Worm (Caenorhabditis elegans) whole organism, L4 larva: Measurements from ENCODE around the gene str-217.

Source experiments
- F10B5.3 ChIP-seq: sonication (generic microtip); optimal IDR thresholded peaks from 2 replicates; lab custom pipeline; 2016; ENCODE audit warnings: mild to moderate bottlenecking, missing genetic modification characterization, missing compliant biosample characterization
- F37D6.2 ChIP-seq: sonication (generic microtip); optimal IDR thresholded peaks from 2 replicates; lab custom pipeline; 2016; ENCODE audit warnings: mild to moderate bottlenecking, missing genetic modification characterization, missing compliant biosample characterization
- F49E8.2 ChIP-seq: sonication (generic microtip); optimal IDR thresholded peaks from 2 replicates; lab custom pipeline; 2016; ENCODE audit warnings: missing compliant biosample characterization, mild to moderate bottlenecking, missing genetic modification characterization, borderline replicate concordance
- R02D3.7 ChIP-seq: fragments of 150-350 bp; sonication (generic microtip); optimal IDR thresholded peaks from 3 replicates; lab custom pipeline; 2014; ENCODE audit warnings: missing biosample characterization, missing genetic modification characterization
- T20F7.1 ChIP-seq: fragments of 200-800 bp; sonication (Bioruptor generic); optimal IDR thresholded peaks from 2 replicates; lab custom pipeline; 2018; ENCODE audit warnings: mild to moderate bottlenecking, missing genetic modification characterization, missing compliant biosample characterization
- Y48G9A.11 ChIP-seq: fragments of 200-800 bp; sonication (Bioruptor generic); IDR thresholded peaks from 2 replicates; pipeline ENCODE4 v1.3.6; 2022; ENCODE audit warnings: missing genetic modification reagents, missing genetic modification characterization, missing compliant biosample characterization
- Y75B8A.6 ChIP-seq: fragments of 200-800 bp; sonication (Bioruptor generic); IDR thresholded peaks from 2 replicates; pipeline ENCODE4 v1.3.6; 2022; ENCODE audit warnings: missing genetic modification reagents, missing genetic modification characterization, missing compliant biosample characterization
- aha-1 ChIP-seq: fragments of 150-350 bp; peaks from one replicate; lab custom pipeline; 2014; ENCODE audit warnings: missing biosample characterization, missing genetic modification characterization
- ama-1 ChIP-seq: fragments of 150-350 bp; optimal IDR thresholded peaks from 2 replicates; lab custom pipeline; 2014; ENCODE audit warnings: inconsistent platforms, mixed read lengths
- attf-4 ChIP-seq: sonication (generic microtip); optimal IDR thresholded peaks from 3 replicates; lab custom pipeline; 2017; ENCODE audit warnings: missing biosample characterization, missing genetic modification characterization
- ceh-28 ChIP-seq: fragments of 150-350 bp; optimal IDR thresholded peaks from 2 replicates; lab custom pipeline; 2014; ENCODE audit warnings: missing biosample characterization, missing genetic modification reagents, missing genetic modification characterization
- ceh-44 ChIP-seq: fragments of 200-800 bp; sonication (Bioruptor generic); IDR thresholded peaks from 2 replicates; pipeline ENCODE4 v1.3.6; 2022; ENCODE audit warnings: missing genetic modification reagents, missing genetic modification characterization, missing compliant biosample characterization
- ceh-82 ChIP-seq: sonication (generic microtip); optimal IDR thresholded peaks from 2 replicates; lab custom pipeline; 2017; ENCODE audit warnings: missing biosample characterization, missing genetic modification characterization
- daf-12 ChIP-seq: fragments of 150-350 bp; optimal IDR thresholded peaks from 2 replicates; lab custom pipeline; 2014; ENCODE audit warnings: missing biosample characterization, missing genetic modification reagents, missing genetic modification characterization
- dmd-9 ChIP-seq: fragments of 200-800 bp; sonication (Bioruptor generic); IDR thresholded peaks from 2 replicates; pipeline ENCODE4 v1.3.6; 2022; ENCODE audit warnings: missing genetic modification reagents, missing genetic modification characterization, missing compliant biosample characterization
- dpl-1 ChIP-seq: fragments of 150-350 bp; optimal IDR thresholded peaks from 2 replicates; lab custom pipeline; 2014; ENCODE audit warnings: missing biosample characterization, missing genetic modification reagents, missing genetic modification characterization
- dve-1 ChIP-seq: sonication (generic microtip); optimal IDR thresholded peaks from 2 replicates; lab custom pipeline; 2017; ENCODE audit warnings: antibody characterized with exemption, mild to moderate bottlenecking, missing genetic modification characterization, missing compliant biosample characterization; ENCODE audit not compliant: insufficient read depth
- fkh-10 ChIP-seq: fragments of 150-350 bp; optimal IDR thresholded peaks from 2 replicates; lab custom pipeline; 2014; ENCODE audit warnings: missing biosample characterization, missing genetic modification reagents, missing genetic modification characterization
- hif-1 ChIP-seq, 2 experiments: sonication (generic microtip); optimal IDR thresholded peaks; 2 replicates each; lab custom pipeline; 2016 to 2017; ENCODE audit warnings: missing compliant biosample characterization in 2 of 2, missing genetic modification characterization in 2 of 2, missing genetic modification reagents in 2 of 2, missing genotype in 2 of 2, mild to moderate bottlenecking in 1 of 2
- hlh-30 ChIP-seq: sonication (generic microtip); optimal IDR thresholded peaks from 2 replicates; lab custom pipeline; 2017; ENCODE audit warnings: antibody characterized with exemption, mild to moderate bottlenecking, missing genetic modification characterization, missing compliant biosample characterization; ENCODE audit not compliant: insufficient read depth
- jun-1 ChIP-seq: fragments of 150-350 bp; optimal IDR thresholded peaks from 2 replicates; lab custom pipeline; 2014; ENCODE audit warnings: missing biosample characterization, missing genetic modification reagents, missing genetic modification characterization
- lim-7 ChIP-seq: fragments of 200-800 bp; sonication (Bioruptor generic); IDR thresholded peaks from 2 replicates; pipeline ENCODE4 v1.3.6; 2022; ENCODE audit warnings: missing genetic modification characterization, missing compliant biosample characterization
- lin-15B ChIP-seq: fragments of 150-350 bp; sonication (generic microtip); optimal IDR thresholded peaks from 3 replicates; lab custom pipeline; 2014; ENCODE audit warnings: missing biosample characterization, missing genetic modification characterization
- lsy-2 ChIP-seq, 2 experiments: fragments of 150-350 bp in 1 of 2; sonication (generic microtip) in 1 of 2; optimal IDR thresholded peaks; 2 replicates each; lab custom pipeline; 2014 to 2017; ENCODE audit warnings: missing biosample characterization in 2 of 2, missing genetic modification characterization in 2 of 2
- madf-5 ChIP-seq, 2 experiments: fragments of 200-800 bp; sonication (Bioruptor generic); IDR thresholded peaks; 2 replicates each; pipeline ENCODE4 v1.3.6; 2022; ENCODE audit warnings: missing compliant biosample characterization in 2 of 2, missing genetic modification characterization in 2 of 2
- madf-9 ChIP-seq: fragments of 200-800 bp; sonication (Bioruptor generic); conservative IDR thresholded peaks from 2 replicates; pipeline ENCODE4 v1.3.6; 2022; ENCODE audit warnings: missing genetic modification reagents, missing genetic modification characterization, missing compliant biosample characterization
- mdl-1 ChIP-seq, 2 experiments: fragments of 150-350 bp in 1 of 2; sonication (generic microtip) in 1 of 2; optimal IDR thresholded peaks; 2 replicates each; lab custom pipeline; 2014 to 2017; ENCODE audit warnings: missing biosample characterization in 2 of 2, missing genetic modification characterization in 2 of 2
- mep-1 ChIP-seq: fragments of 150-350 bp; sonication (generic microtip); optimal IDR thresholded peaks from 3 replicates; lab custom pipeline; 2014; ENCODE audit warnings: missing biosample characterization, missing genetic modification characterization
- mxl-3 ChIP-seq: fragments of 200-800 bp; sonication (Bioruptor generic); optimal IDR thresholded peaks from 2 replicates; lab custom pipeline; 2018; ENCODE audit warnings: mild to moderate bottlenecking, missing genetic modification characterization, missing compliant biosample characterization
- nhr-102 ChIP-seq: sonication (generic microtip); optimal IDR thresholded peaks from 2 replicates; lab custom pipeline; 2016; ENCODE audit warnings: mild to moderate bottlenecking, missing genetic modification characterization, moderate library complexity, missing compliant biosample characterization
- nhr-11 ChIP-seq: fragments of 150-350 bp; optimal IDR thresholded peaks from 2 replicates; lab custom pipeline; 2014; ENCODE audit warnings: missing biosample characterization, missing genetic modification characterization
- nhr-111 ChIP-seq: fragments of 200-800 bp; sonication (Bioruptor generic); optimal IDR thresholded peaks from 2 replicates; lab custom pipeline; 2018; ENCODE audit warnings: mild to moderate bottlenecking, missing genetic modification characterization, missing compliant biosample characterization
- nhr-237 ChIP-seq: sonication (generic microtip); optimal IDR thresholded peaks from 2 replicates; lab custom pipeline; 2017; ENCODE audit warnings: missing biosample characterization, missing genetic modification characterization
- nhr-25 ChIP-seq: sonication (generic microtip); optimal IDR thresholded peaks from 2 replicates; lab custom pipeline; 2017; ENCODE audit warnings: missing genetic modification characterization, mild to moderate bottlenecking, missing compliant biosample characterization, antibody characterized with exemption, moderate library complexity, borderline replicate concordance; ENCODE audit not compliant: insufficient read depth
- nhr-28 ChIP-seq: fragments of 150-350 bp; optimal IDR thresholded peaks from 2 replicates; lab custom pipeline; 2014; ENCODE audit warnings: missing biosample characterization, missing genetic modification characterization
- nhr-42 ChIP-seq: fragments of 200-800 bp; sonication (Bioruptor generic); IDR thresholded peaks from 2 replicates; pipeline ENCODE4 v1.3.6; 2022; ENCODE audit warnings: missing genetic modification characterization, missing compliant biosample characterization
- nhr-48 ChIP-seq: sonication (generic microtip); optimal IDR thresholded peaks from 2 replicates; lab custom pipeline; 2016; ENCODE audit warnings: mild to moderate bottlenecking, missing genetic modification characterization, missing compliant biosample characterization
- nhr-77 ChIP-seq: fragments of 150-350 bp; optimal IDR thresholded peaks from 2 replicates; lab custom pipeline; 2014; ENCODE audit warnings: missing biosample characterization, missing genetic modification characterization
- pqm-1 ChIP-seq: sonication (generic microtip); optimal IDR thresholded peaks from 2 replicates; lab custom pipeline; 2017; ENCODE audit warnings: missing biosample characterization, missing genetic modification characterization
- rbr-2 ChIP-seq: sonication (generic microtip); optimal IDR thresholded peaks from 2 replicates; lab custom pipeline; 2016; ENCODE audit warnings: missing genotype, missing genetic modification characterization, missing compliant biosample characterization
- saeg-2 ChIP-seq: fragments of 200-800 bp; sonication (Bioruptor generic); IDR thresholded peaks from 2 replicates; pipeline ENCODE4 v1.3.6; 2022; ENCODE audit warnings: missing genetic modification reagents, missing genetic modification characterization, missing compliant biosample characterization
- set-16 ChIP-seq: fragments of 200-800 bp; sonication (Bioruptor generic); IDR thresholded peaks from 2 replicates; pipeline ENCODE4 v1.3.6; 2022; ENCODE audit warnings: missing genetic modification reagents, missing genetic modification characterization, missing compliant biosample characterization
- snpc-1.2 ChIP-seq: fragments of 200-800 bp; sonication (Bioruptor generic); IDR thresholded peaks from 2 replicates; pipeline ENCODE4 v1.3.6; 2022; ENCODE audit warnings: missing genetic modification reagents, missing genetic modification characterization, missing compliant biosample characterization
- spr-1 ChIP-seq: sonication (generic microtip); optimal IDR thresholded peaks from 2 replicates; lab custom pipeline; 2016; ENCODE audit warnings: mild to moderate bottlenecking, missing genetic modification characterization, missing compliant biosample characterization
- spr-3 ChIP-seq: fragments of 200-800 bp; sonication (Bioruptor generic); optimal IDR thresholded peaks from 2 replicates; lab custom pipeline; 2018; ENCODE audit warnings: mild to moderate bottlenecking, missing genetic modification characterization, missing compliant biosample characterization
- tag-97 ChIP-seq: fragments of 200-800 bp; sonication (Bioruptor generic); IDR thresholded peaks from 2 replicates; pipeline ENCODE4 v1.3.6; 2022; ENCODE audit warnings: missing genetic modification characterization, missing compliant biosample characterization
- unc-130 ChIP-seq: sonication (generic microtip); optimal IDR thresholded peaks from 2 replicates; lab custom pipeline; 2016; ENCODE audit warnings: missing genetic modification reagents, missing genetic modification characterization, missing compliant biosample characterization
- unc-39 ChIP-seq: sonication (generic microtip); optimal IDR thresholded peaks from 2 replicates; lab custom pipeline; 2017; ENCODE audit warnings: missing biosample characterization, missing genetic modification characterization
- unc-62 ChIP-seq, 3 experiments: fragments of 150-350 bp in 1 of 3; sonication (generic microtip); optimal IDR thresholded peaks in 2 of 3; peaks in 1 of 3; 1 replicate in 1 of 3; 2 replicates in 2 of 3; lab custom pipeline; 2014 to 2017; ENCODE audit warnings: missing biosample characterization in 3 of 3, missing genetic modification characterization in 3 of 3, missing genetic modification reagents in 3 of 3, missing genotype in 1 of 3
- zfp-2 ChIP-seq: sonication (generic microtip); optimal IDR thresholded peaks from 2 replicates; lab custom pipeline; 2016; ENCODE audit warnings: mild to moderate bottlenecking, missing genetic modification characterization, missing compliant biosample characterization
- ztf-11 ChIP-seq: fragments of 150-350 bp; optimal IDR thresholded peaks from 2 replicates; lab custom pipeline; 2014; ENCODE audit warnings: missing biosample characterization, missing genetic modification characterization

Gene str-217

ce11 chrV:16965655-16966054 lies 34.4 kb downstream of the str-217 start, which contains the start of gene efl-1 (continued):
- TF ChIP-seq daf-12 (tag; lab: Kevin White, UChicago) (no peak), F10B5.3 (no peak), Y48G9A.11 (GFP tag; lab: Robert Waterston, UW) (0 out of 2 replicates have a peak, but pooled peaks have one; percentile 8), F49E8.2 (peak; percentile 12), jun-1 (peak; percentile 62), F37D6.2 (tag; lab: Kevin White, UChicago) (peak; percentile 55), ama-1 (lab: Kevin White, UChicago) (peak; percentile 66), mep-1 (peak; percentile 86), spr-1 (peak; percentile 54), Y75B8A.6 (GFP tag; lab: Robert Waterston, UW) (no peak), ztf-11 (tag; lab: Kevin White, UChicago) (no peak), madf-9 (GFP tag; lab: Robert Waterston, UW) (no peak; the same call in 1 of the 2 replicates), nhr-25 (tag; lab: Kevin White, UChicago) (peak; percentile 52), attf-4 (tag; lab: Kevin White, UChicago) (no peak), set-16 (0 out of 2 replicates have a peak, but pooled peaks have one; percentile 15), mdl-1 (tag; optimal IDR thresholded peaks at IDR 0.05; lab: Kevin White, UChicago) (peak in 1 of 2 experiments; percentile 37), aha-1 (peak; percentile 98), unc-62 (GFP tag; optimal IDR thresholded peaks at IDR 0.05 in 1 of 2; lab: Kevin White, UChicago) (peak in 1 of 2 experiments; percentile 92), unc-62 (tag; optimal IDR thresholded peaks at IDR 0.05; lab: Kevin White, UChicago) (no peak), lin-15B (tag; lab: Kevin White, UChicago) (peak; percentile 1), R02D3.7 (tag; lab: Kevin White, UChicago) (no peak), nhr-111 (GFP tag; lab: Kevin White, UChicago) (no peak), nhr-102 (peak; percentile 79), nhr-28 (tag; lab: Kevin White, UChicago) (peak; percentile 79), lsy-2 (tag; optimal IDR thresholded peaks at IDR 0.05; lab: Kevin White, UChicago) (peak; percentile 22 to 93), hlh-30 (tag; lab: Kevin White, UChicago) (peak; percentile 89), nhr-77 (tag; lab: Kevin White, UChicago) (peak; percentile 87), madf-5 (GFP tag; IDR thresholded peaks at IDR 0.05; lab: Robert Waterston, UW) (no peak), ceh-28 (tag; lab: Kevin White, UChicago) (no peak), saeg-2 (GFP tag; lab: Robert Waterston, UW) (no peak), nhr-11 (peak; percentile 78), unc-130 (GFP tag; lab: Kevin White, UChicago) (peak; percentile 39), spr-3 (GFP tag; lab: Kevin White, UChicago) (peak; percentile 62), dve-1 (tag; lab: Kevin White, UChicago) (peak; percentile 89), nhr-42 (peak; percentile 38; the same call in 1 of the 2 replicates), nhr-237 (tag; lab: Kevin White, UChicago) (no peak), zfp-2 (tag; lab: Kevin White, UChicago) (peak; percentile 41), ceh-82 (tag; lab: Kevin White, UChicago) (no peak), hif-1 (tag; optimal IDR thresholded peaks at IDR 0.05; lab: Kevin White, UChicago) (no peak), T20F7.1 (GFP tag; lab: Kevin White, UChicago) (peak; percentile 67), snpc-1.2 (no peak), lim-7 (no peak), pqm-1 (tag; lab: Kevin White, UChicago) (no peak), dmd-9 (GFP tag; lab: Robert Waterston, UW) (0 out of 2 replicates have a peak, but pooled peaks have one; percentile 41), nhr-48 (no peak), tag-97 (no peak), ceh-44 (GFP tag; lab: Robert Waterston, UW) (peak; percentile 61; the same call in 1 of the 2 replicates), unc-39 (tag; lab: Kevin White, UChicago) (no peak), dpl-1 (peak; percentile 100), fkh-10 (GFP tag; lab: Kevin White, UChicago) (peak; percentile 79), rbr-2 (tag; lab: Kevin White, UChicago) (peak; percentile 81), mxl-3 (GFP tag; lab: Kevin White, UChicago) (no peak)
